Fruit fly (Drosophila melanogaster): ENCODE data around the gene CG9920.

DNA sequence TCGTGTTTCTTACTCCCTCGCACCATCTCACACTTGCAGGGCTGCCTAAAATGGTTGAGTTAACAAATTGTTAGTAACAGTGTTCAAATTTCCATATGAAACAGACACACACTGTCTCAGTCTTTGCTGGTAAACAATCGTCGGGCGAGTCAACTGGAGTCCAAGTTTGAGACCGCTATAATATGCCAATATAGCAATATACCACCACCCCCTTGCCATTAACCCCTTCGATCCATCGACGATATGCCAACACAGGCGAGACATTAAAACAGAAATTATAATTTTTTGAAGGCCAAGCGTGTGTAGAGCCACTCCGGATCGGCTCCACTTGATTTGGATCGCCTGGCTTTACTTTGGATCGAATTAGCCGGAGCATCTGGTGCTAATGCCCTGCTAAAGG is 43.8 kb downstream of the CG9920 start:
- TF ChIP-seq Eip78C (GFP tag), result no peak
- no peak for TF ChIP-seq Hr39 (GFP tag; optimal IDR thresholded peaks at IDR 0.05)
- no peak for TF ChIP-seq Gug (GFP tag; IDR thresholded peaks at IDR 0.05)
- no peak for TF ChIP-seq salr (GFP tag; optimal IDR thresholded peaks at IDR 0.05)
- no peak for TF ChIP-seq CG11902 (GFP tag; optimal IDR thresholded peaks at IDR 0.05)
- TF ChIP-seq OdsH (GFP tag; optimal IDR thresholded peaks at IDR 0.05), result no peak
- TF ChIP-seq net (GFP tag; optimal IDR thresholded peaks at IDR 0.05), result no peak
- TF ChIP-seq CG6854 (GFP tag; optimal IDR thresholded peaks at IDR 0.05), result no peak
- no peak for TF ChIP-seq Lpt (GFP tag; optimal IDR thresholded peaks at IDR 0.05)
- no peak for TF ChIP-seq CG6808 (GFP tag; optimal IDR thresholded peaks at IDR 0.05)

Measured in whole organism, prepupa.